Worm (Caenorhabditis elegans) whole organism, young adult: ENCODE measurements around the gene spp-21.

Experiments used
- D2030.7 ChIP-seq: fragments of 200-800 bp; sonication (Bioruptor generic); IDR thresholded peaks from 2 replicates; pipeline ENCODE4 v1.3.6; 2022; ENCODE audit warnings: missing genetic modification reagents, missing genetic modification characterization, missing compliant biosample characterization
- ama-1 ChIP-seq, 3 experiments: fragments of 150-350 bp in 1 of 3; sonication (generic microtip) in 2 of 3; optimal IDR thresholded peaks; 2 replicates each; lab custom pipeline; 2014 to 2018; ENCODE audit warnings: missing biosample characterization in 2 of 3, missing genetic modification characterization in 2 of 3, missing genetic modification reagents in 2 of 3
- egl-18 ChIP-seq: fragments of 200-800 bp; sonication (Bioruptor generic); IDR thresholded peaks from 2 replicates; pipeline ENCODE4 v1.3.6; 2022; ENCODE audit warnings: missing genetic modification reagents, missing genetic modification characterization, missing compliant biosample characterization
- lsl-1 ChIP-seq: fragments of 200-800 bp; sonication (Bioruptor generic); optimal IDR thresholded peaks from 2 replicates; lab custom pipeline; 2018; ENCODE audit warnings: mild to moderate bottlenecking, missing genetic modification characterization, moderate library complexity, missing compliant biosample characterization
- nfya-2 ChIP-seq: fragments of 200-800 bp; sonication (Bioruptor generic); IDR thresholded peaks from 2 replicates; pipeline ENCODE4 v1.3.6; 2022; ENCODE audit warnings: missing genetic modification reagents, missing genetic modification characterization, missing compliant biosample characterization
- pha-4 ChIP-seq: fragments of 150-350 bp; sonication (generic microtip); optimal IDR thresholded peaks from 2 replicates; lab custom pipeline; 2014; ENCODE audit warnings: missing biosample characterization, missing genetic modification reagents, missing genetic modification characterization
- xnd-1 ChIP-seq: sonication (generic microtip); optimal IDR thresholded peaks from 2 replicates; lab custom pipeline; 2016; ENCODE audit warnings: missing genotype, missing genetic modification reagents, missing genetic modification characterization, missing compliant biosample characterization

DNA sequence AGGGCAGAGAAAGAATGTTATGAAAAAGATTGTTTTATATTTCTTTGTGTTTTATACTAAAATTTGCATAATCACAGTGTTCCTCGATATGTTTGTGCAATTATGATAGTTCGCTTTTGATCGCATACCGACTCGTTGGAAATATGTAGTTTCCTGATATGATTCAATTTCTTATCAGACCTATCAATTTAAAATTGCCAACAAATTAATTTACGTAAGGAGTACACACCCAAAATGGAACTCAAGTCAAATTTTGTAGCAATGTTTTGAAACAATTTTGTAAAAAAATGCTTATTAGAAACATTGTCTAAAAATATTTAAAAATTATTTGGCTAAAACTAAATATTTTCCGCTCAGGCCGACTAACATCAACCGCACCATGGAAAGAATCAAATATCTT is 10.7 kb downstream of the spp-21 start:
- TF ChIP-seq pha-4 = no peak
- TF ChIP-seq nfya-2 (GFP tag; lab: Robert Waterston, UW) = no peak
- no peak for TF ChIP-seq ama-1 (optimal IDR thresholded peaks at IDR 0.05; lab: Kevin White, UChicago)
- no peak for TF ChIP-seq ama-1 (GFP tag; optimal IDR thresholded peaks at IDR 0.05; lab: Kevin White, UChicago)
- no peak for TF ChIP-seq egl-18 (GFP tag; lab: Robert Waterston, UW)
- TF ChIP-seq xnd-1 = no peak
- no peak for TF ChIP-seq D2030.7 (GFP tag; lab: Robert Waterston, UW)
- TF ChIP-seq lsl-1 (GFP tag; lab: Kevin White, UChicago) = no peak
